Worm (Caenorhabditis elegans): ENCODE data around the gene F10D7.11.

F10D7.11 gene

DNA sequence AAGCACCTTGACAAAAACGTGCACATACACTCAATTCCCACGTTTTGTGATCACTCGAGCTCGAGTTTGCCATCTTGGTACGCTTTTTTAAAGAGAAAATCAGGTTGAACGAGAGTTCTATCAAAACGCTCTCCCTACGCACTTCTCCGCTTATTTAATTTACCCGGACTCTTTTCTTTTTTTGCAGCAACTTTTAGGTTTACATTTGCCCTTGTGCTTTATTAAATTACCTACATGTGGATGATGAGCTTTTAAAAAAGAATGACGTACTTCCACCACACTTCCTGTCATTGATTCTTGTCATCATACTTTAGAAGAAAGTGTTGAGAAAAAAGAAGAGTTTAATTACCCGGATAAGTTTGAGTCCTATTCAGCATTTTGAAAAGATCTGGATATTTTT, 10.5 kb upstream of the F10D7.11 start:
- TF ChIP-seq egl-27 (tag; optimal IDR thresholded peaks at IDR 0.05) (no peak), daf-12 (tag; optimal IDR thresholded peaks at IDR 0.05) (no peak), fkh-10 (GFP tag; optimal IDR thresholded peaks at IDR 0.05) (peak; percentile 87)

DNA sequence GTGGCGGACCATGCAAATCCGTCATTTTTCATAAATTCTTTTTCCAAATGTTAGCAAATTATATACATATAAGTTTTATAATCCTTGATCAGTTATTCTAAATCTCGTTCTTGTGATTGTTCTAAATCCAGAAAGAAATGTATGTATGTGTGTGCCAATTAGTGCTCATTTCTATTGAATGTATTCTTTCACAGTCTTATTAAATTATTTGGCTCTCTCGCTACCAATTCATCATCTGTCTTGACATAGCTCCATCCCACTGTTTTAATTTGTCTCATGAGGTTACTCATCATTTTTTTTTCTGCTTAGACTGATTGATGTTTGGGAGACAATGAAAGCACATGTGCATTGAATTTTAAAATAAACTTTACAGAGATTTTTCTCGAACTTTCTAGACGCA, 7.2 kb upstream of the F10D7.11 start:
- no peak for TF ChIP-seq nhr-23 (tag; optimal IDR thresholded peaks at IDR 0.05)
- no peak for TF ChIP-seq R02D3.7 (tag; optimal IDR thresholded peaks at IDR 0.05)
- TF ChIP-seq ceh-82 (tag; optimal IDR thresholded peaks at IDR 0.05), result no peak
- TF ChIP-seq hmg-11 (tag; optimal IDR thresholded peaks at IDR 0.05), result no peak
- TF ChIP-seq elt-2 (tag; optimal IDR thresholded peaks at IDR 0.05), result no peak
- TF ChIP-seq elt-3 (tag; optimal IDR thresholded peaks at IDR 0.05), result no peak
- TF ChIP-seq ZK546.5 (tag; optimal IDR thresholded peaks at IDR 0.05), result no peak
- TF ChIP-seq skn-1 (tag; optimal IDR thresholded peaks at IDR 0.05), result no peak
- no peak for TF ChIP-seq egl-27 (tag; optimal IDR thresholded peaks at IDR 0.05)
- TF ChIP-seq fkh-2 (tag; optimal IDR thresholded peaks at IDR 0.05), result no peak
- TF ChIP-seq zag-1 (tag; optimal IDR thresholded peaks at IDR 0.05), result no peak

DNA sequence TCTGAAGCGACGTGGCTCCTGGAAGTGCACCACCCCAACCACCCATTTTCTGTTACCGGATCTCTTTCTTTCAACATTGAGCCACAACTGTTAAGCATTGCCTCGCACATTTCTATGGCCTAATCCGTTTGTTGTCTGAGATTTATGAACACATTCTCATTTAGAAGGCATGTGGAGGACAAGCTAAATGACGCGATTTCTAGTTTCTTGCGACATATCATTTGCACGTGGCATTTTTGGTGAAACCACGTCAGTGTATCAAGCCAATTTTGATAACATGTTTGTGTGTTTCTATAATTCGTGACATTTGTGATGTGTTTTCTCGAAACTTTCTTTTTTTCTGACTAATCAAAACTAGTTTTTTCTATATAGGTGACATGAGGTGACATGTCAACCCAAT, 5.9 kb upstream of the F10D7.11 start:
- TF ChIP-seq skn-1 (tag; optimal IDR thresholded peaks at IDR 0.05) (no peak), nhr-77 (tag; optimal IDR thresholded peaks at IDR 0.05) (no peak), tbx-2 (tag; optimal IDR thresholded peaks at IDR 0.05) (no peak), nhr-76 (tag; optimal IDR thresholded peaks at IDR 0.05) (no peak), fkh-10 (GFP tag; optimal IDR thresholded peaks at IDR 0.05) (no peak), jun-1 (tag; optimal IDR thresholded peaks at IDR 0.05) (no peak), nfya-1 (tag; optimal IDR thresholded peaks at IDR 0.05; ENCODE audit: insufficient read depth) (no peak), unc-62 (GFP tag; optimal IDR thresholded peaks at IDR 0.05) (no peak), hmg-11 (tag; optimal IDR thresholded peaks at IDR 0.05) (no peak)

DNA sequence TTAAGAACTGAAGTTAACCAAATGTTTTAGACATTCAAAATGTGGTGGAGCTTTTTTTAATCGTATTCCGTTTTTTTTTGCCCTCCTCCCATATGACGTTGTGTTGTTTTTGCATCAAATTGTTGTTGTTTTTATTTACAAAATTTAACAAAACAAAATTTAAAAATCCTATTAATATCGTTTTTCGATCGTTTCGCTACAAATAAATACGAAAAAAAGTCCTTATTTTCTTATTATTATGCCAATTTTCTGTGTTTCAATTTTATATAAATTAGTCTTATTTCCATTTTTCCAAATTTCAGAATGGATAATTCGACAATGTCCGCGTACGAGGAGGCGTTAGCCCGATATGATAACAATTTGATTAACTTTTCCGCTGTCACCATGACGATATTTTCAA, 3.2 kb upstream of the F10D7.11 start, which contains the start of gene npr-36:
npr-36 (plus strand) TSS at position 301 of the 400 bp plus-strand sequence.
- TF ChIP-seq mdl-1 (tag; optimal IDR thresholded peaks at IDR 0.05) (no peak), zag-1 (tag; optimal IDR thresholded peaks at IDR 0.05) (no peak), nhr-67 (tag; optimal IDR thresholded peaks at IDR 0.05) (no peak), fos-1 (tag; optimal IDR thresholded peaks at IDR 0.05) (no peak), jun-1 (tag; optimal IDR thresholded peaks at IDR 0.05) (no peak), egl-27 (tag; optimal IDR thresholded peaks at IDR 0.05) (no peak), ama-1 (optimal IDR thresholded peaks at IDR 0.05) (no peak), hmg-11 (tag; optimal IDR thresholded peaks at IDR 0.05) (no peak)

DNA sequence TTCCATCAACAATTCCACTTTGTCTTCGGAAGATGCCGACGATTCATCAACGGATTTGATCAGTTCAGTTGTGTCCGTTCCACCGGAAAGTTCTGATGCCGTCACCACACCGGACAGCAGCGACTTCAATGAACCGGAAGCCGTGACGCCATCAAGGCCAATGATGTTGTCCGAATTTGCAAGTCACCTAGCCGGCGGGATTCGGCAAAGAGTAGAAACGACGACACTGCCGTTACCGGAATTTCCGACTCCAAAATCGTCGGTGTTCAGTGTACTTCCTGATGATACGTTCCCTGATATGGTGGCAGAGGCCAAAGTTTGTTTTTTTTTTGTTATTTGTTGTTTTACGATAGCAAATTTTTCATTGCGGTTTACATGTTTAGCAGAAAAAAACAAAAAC, 862 bp downstream of the F10D7.11 start:
- no peak for TF ChIP-seq pha-4 (tag; optimal IDR thresholded peaks at IDR 0.05)
- no peak for TF ChIP-seq ZK546.5 (tag; optimal IDR thresholded peaks at IDR 0.05)
- no peak for TF ChIP-seq nhr-77 (tag; optimal IDR thresholded peaks at IDR 0.05)
- TF ChIP-seq nhr-23 (tag; optimal IDR thresholded peaks at IDR 0.05), result no peak
- no peak for TF ChIP-seq nhr-76 (tag; optimal IDR thresholded peaks at IDR 0.05)
- no peak for TF ChIP-seq daf-12 (tag; optimal IDR thresholded peaks at IDR 0.05)
- TF ChIP-seq jun-1 (tag; optimal IDR thresholded peaks at IDR 0.05), result no peak
- no peak for TF ChIP-seq skn-1 (tag; optimal IDR thresholded peaks at IDR 0.05)
- no peak for TF ChIP-seq elt-2 (tag; optimal IDR thresholded peaks at IDR 0.05)
- TF ChIP-seq nfya-1 (tag; optimal IDR thresholded peaks at IDR 0.05; ENCODE audit: insufficient read depth), result no peak
- no peak for TF ChIP-seq tbx-2 (tag; optimal IDR thresholded peaks at IDR 0.05)
- TF ChIP-seq nhr-25 (tag; optimal IDR thresholded peaks at IDR 0.05), result no peak
- no peak for TF ChIP-seq lsy-12 (tag; optimal IDR thresholded peaks at IDR 0.05)
- TF ChIP-seq sea-2 (GFP tag; optimal IDR thresholded peaks at IDR 0.05), result no peak
- no peak for TF ChIP-seq egl-5 (tag; optimal IDR thresholded peaks at IDR 0.05)
- no peak for TF ChIP-seq egl-27 (tag; optimal IDR thresholded peaks at IDR 0.05)
- no peak for TF ChIP-seq lin-39 (tag; optimal IDR thresholded peaks at IDR 0.05)
- no peak for TF ChIP-seq nhr-237 (tag; optimal IDR thresholded peaks at IDR 0.05)
- TF ChIP-seq R02D3.7 (tag; optimal IDR thresholded peaks at IDR 0.05), result no peak
- TF ChIP-seq ztf-11 (tag; optimal IDR thresholded peaks at IDR 0.05), result no peak

DNA sequence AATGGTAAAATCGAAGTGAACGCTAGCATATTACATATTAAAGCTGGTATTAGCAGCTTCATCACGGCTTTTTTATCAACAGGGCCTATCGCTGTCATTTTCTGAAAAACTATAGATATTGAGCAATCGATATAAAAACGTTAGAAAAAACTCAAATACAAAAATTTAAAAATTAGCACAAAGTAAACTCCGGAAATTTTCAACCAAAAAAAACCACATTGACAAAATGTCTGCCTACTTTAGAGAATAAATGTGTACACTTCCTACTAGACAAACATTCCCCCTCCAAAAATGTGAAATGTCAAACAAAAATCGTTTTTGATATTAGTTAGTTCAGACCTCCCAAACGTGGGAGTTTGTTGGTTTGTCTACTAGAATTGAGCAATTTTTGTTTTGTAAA, 5.9 kb downstream of the F10D7.11 start, which contains the start of gene mfsd-10:
mfsd-10 (minus strand) TSS at position 101 of the 400 bp plus-strand sequence.
- TF ChIP-seq lsy-12 (tag; optimal IDR thresholded peaks at IDR 0.05) (no peak), pha-4 (tag; optimal IDR thresholded peaks at IDR 0.05) (peak; percentile 72)
